Worm (Caenorhabditis elegans): ENCODE data around the gene F52H2.5.

Gene F52H2.5

DNA sequence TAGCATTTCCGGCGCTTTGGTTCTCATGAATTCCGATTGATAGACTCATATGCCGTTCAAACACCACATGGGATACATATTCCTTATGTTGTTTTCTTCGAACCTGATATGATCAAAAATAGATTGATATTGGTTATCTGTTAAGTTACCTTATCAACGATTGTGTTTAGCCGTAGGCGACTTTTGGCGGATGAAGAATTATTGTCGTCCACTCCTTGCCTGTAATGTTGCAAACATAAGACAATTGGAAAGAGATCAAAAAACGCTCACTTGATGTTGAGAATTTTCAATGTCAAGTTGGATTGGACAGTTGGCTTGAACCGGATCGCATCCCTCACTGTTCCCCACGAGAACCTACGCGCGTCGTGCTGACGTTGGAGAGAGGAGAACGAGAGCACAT, 7.9 kb upstream of the F52H2.5 start:
- TF ChIP-seq snpc-4 (tag; optimal IDR thresholded peaks at IDR 0.05) (no peak), flh-1 (GFP tag; optimal IDR thresholded peaks at IDR 0.05) (no peak), nhr-237 (tag; optimal IDR thresholded peaks at IDR 0.05) (no peak), bed-3 (GFP tag; optimal IDR thresholded peaks at IDR 0.05) (no peak), unc-62 (GFP tag; optimal IDR thresholded peaks at IDR 0.05) (no peak), zip-8 (tag; optimal IDR thresholded peaks at IDR 0.05) (no peak), pha-4 (tag; optimal IDR thresholded peaks at IDR 0.05) (no peak), unc-39 (tag; optimal IDR thresholded peaks at IDR 0.05) (no peak), tbx-8 (GFP tag; optimal IDR thresholded peaks at IDR 0.05) (no peak), elt-1 (tag; optimal IDR thresholded peaks at IDR 0.05; ENCODE audit: borderline replicate concordance, insufficient read depth) (no peak)

DNA sequence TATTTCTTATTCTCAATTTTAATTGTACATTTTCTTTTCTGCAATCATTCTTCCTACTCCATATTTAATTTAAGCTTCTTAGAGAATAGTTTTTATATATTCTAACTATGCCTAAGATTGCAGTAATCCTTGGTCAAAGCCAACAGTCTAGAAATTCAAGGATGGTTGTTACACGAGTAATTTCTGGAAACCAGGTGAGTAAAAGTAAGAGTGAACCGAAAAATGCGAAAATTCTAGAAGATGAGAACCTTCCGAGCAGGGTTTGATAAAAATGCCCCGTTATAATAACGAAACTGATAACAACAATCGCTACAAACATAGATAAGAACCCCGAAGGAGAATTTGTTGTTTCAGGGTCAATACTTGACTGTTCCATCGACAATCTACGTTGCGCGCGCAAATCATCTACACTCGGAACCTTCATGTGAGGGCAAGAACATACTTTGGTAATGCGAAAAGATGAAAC, 5.5 kb upstream of the F52H2.5 start, which contains the start of gene F52H2.15:
TSS of gene F52H2.15 (plus strand) at position 51 of the 466 bp plus-strand sequence.
- TF ChIP-seq unc-120 (tag; optimal IDR thresholded peaks at IDR 0.05; ENCODE audit: poor library complexity, severe bottlenecking) (no peak), lin-32 (GFP tag; optimal IDR thresholded peaks at IDR 0.05) (no peak), mep-1 (tag; optimal IDR thresholded peaks at IDR 0.05) (no peak), unc-39 (tag; optimal IDR thresholded peaks at IDR 0.05) (no peak), bed-3 (GFP tag; optimal IDR thresholded peaks at IDR 0.05) (no peak), drap-1 (GFP tag; optimal IDR thresholded peaks at IDR 0.05) (no peak), ces-1 (GFP tag; optimal IDR thresholded peaks at IDR 0.05) (no peak), zip-8 (tag; optimal IDR thresholded peaks at IDR 0.05) (no peak), elt-1 (tag; optimal IDR thresholded peaks at IDR 0.05; ENCODE audit: borderline replicate concordance, insufficient read depth) (no peak), nhr-2 (tag; optimal IDR thresholded peaks at IDR 0.05) (no peak), ceh-39 (tag; optimal IDR thresholded peaks at IDR 0.05) (no peak), flh-1 (GFP tag; optimal IDR thresholded peaks at IDR 0.05) (no peak), blmp-1 (tag; optimal IDR thresholded peaks at IDR 0.05) (no peak), ceh-83 (GFP tag; optimal IDR thresholded peaks at IDR 0.05) (no peak), elt-3 (tag; optimal IDR thresholded peaks at IDR 0.05) (no peak), mls-2 (tag; optimal IDR thresholded peaks at IDR 0.05) (no peak), hlh-1 (tag; optimal IDR thresholded peaks at IDR 0.05) (no peak)

DNA sequence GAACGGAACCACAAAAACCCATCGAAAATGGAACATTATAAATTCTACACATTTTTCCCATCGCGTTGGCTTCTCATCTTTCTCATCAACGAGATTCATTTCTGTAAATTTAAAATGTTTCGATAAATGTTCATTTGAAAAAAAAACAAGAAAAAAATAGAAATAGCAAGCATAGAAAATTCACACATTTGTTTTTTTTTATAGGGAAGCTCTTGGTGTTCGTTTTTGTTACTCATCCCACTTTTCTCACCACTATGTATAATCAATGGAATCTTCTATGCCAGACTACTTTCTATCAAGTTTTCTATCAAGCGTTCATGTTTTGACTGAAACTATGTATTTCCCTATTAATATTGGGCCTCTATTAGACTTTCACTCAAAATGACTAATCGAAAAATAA, 4.2 kb upstream of the F52H2.5 start, which contains the start of gene dhcr-24:
TSS of gene dhcr-24 (minus strand) at position 101 of the 400 bp plus-strand sequence.
- TF ChIP-seq ztf-11 (tag; optimal IDR thresholded peaks at IDR 0.05) (no peak), ceh-43 (GFP tag; optimal IDR thresholded peaks at IDR 0.05) (no peak), mep-1 (tag; optimal IDR thresholded peaks at IDR 0.05) (no peak), bed-3 (GFP tag; optimal IDR thresholded peaks at IDR 0.05) (no peak)

DNA sequence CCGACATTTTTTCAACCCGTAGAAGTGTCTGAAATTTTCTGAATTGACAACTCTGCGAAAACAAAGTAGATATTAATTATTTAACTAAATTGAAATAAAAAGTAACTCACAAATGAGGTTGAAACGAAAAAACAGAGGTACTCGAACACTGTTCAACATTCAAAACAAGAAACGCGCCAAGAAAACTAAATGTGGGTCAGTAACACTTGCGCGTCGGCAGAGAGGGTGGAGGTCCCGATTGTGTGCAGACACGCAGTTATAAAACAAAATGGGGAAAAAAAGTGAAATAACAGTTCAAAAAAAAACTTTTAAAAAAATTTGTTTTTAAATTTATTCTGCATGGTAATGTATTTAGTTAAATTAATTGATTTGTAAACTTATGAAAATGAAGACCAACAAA, 480 bp downstream of the F52H2.5 start:
- TF ChIP-seq hlh-1 (tag; optimal IDR thresholded peaks at IDR 0.05) (peak; percentile 33), cnd-1 (tag; optimal IDR thresholded peaks at IDR 0.05) (no peak)

DNA sequence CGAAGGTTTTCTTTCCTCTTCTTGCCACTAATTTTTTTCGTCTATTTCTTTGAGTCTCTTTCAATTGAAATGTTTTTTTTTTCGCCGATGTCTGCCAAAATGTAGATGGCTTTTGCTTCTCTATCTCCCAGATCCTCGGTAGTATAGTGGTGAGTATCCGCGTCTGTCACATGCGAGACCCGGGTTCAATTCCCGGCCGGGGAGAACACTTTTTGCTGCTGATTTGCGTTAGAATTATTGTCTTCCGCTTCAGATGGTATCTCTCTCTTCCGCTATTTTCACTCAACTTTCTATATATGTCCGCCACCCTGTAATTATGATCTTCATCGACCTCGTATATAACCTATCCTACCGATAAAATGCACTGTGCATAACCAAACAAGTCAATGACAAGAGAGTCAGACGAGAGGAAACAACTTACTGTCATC, 6.4 kb downstream of the F52H2.5 start:
- TF ChIP-seq lsy-2 (tag; optimal IDR thresholded peaks at IDR 0.05), result no peak
- peak; percentile 17 for TF ChIP-seq cnd-1 (tag; optimal IDR thresholded peaks at IDR 0.05)
- no peak for TF ChIP-seq M03D4.4 (tag; optimal IDR thresholded peaks at IDR 0.05)
- peak; percentile 22 for TF ChIP-seq ces-1 (GFP tag; optimal IDR thresholded peaks at IDR 0.05)
- TF ChIP-seq lin-32 (GFP tag; optimal IDR thresholded peaks at IDR 0.05), result no peak
- no peak for TF ChIP-seq hlh-1 (tag; optimal IDR thresholded peaks at IDR 0.05)
- TF ChIP-seq unc-39 (tag; optimal IDR thresholded peaks at IDR 0.05), result no peak
- TF ChIP-seq bed-3 (GFP tag; optimal IDR thresholded peaks at IDR 0.05), result peak; percentile 36
- peak; percentile 61 for TF ChIP-seq drap-1 (GFP tag; optimal IDR thresholded peaks at IDR 0.05)
- TF ChIP-seq ceh-39 (tag; optimal IDR thresholded peaks at IDR 0.05), result no peak
- no peak for TF ChIP-seq zip-8 (tag; optimal IDR thresholded peaks at IDR 0.05)
- peak; percentile 25 for TF ChIP-seq mep-1 (tag; optimal IDR thresholded peaks at IDR 0.05)
- peak; percentile 67 for TF ChIP-seq mls-2 (tag; optimal IDR thresholded peaks at IDR 0.05)
- peak; percentile 40 for TF ChIP-seq ceh-83 (GFP tag; optimal IDR thresholded peaks at IDR 0.05)
- TF ChIP-seq nhr-28 (tag; optimal IDR thresholded peaks at IDR 0.05), result no peak
- no peak for TF ChIP-seq snpc-4 (tag; optimal IDR thresholded peaks at IDR 0.05)
- peak; percentile 12 for TF ChIP-seq nhr-237 (tag; optimal IDR thresholded peaks at IDR 0.05)
- TF ChIP-seq flh-1 (GFP tag; optimal IDR thresholded peaks at IDR 0.05), result peak; percentile 11
- TF ChIP-seq blmp-1 (tag; optimal IDR thresholded peaks at IDR 0.05), result peak; percentile 61
- TF ChIP-seq tbx-8 (GFP tag; optimal IDR thresholded peaks at IDR 0.05), result no peak
- TF ChIP-seq ceh-43 (GFP tag; optimal IDR thresholded peaks at IDR 0.05), result peak; percentile 48
- peak; percentile 29 for TF ChIP-seq unc-62 (GFP tag; optimal IDR thresholded peaks at IDR 0.05)
- no peak for TF ChIP-seq nhr-12 (tag; optimal IDR thresholded peaks at IDR 0.05)
- TF ChIP-seq nhr-76 (tag; optimal IDR thresholded peaks at IDR 0.05), result no peak
- no peak for TF ChIP-seq elt-3 (tag; optimal IDR thresholded peaks at IDR 0.05)
- TF ChIP-seq sptf-1 (tag; optimal IDR thresholded peaks at IDR 0.05), result peak; percentile 80
- TF ChIP-seq ztf-11 (tag; optimal IDR thresholded peaks at IDR 0.05), result no peak
- peak; percentile 62 for TF ChIP-seq unc-120 (tag; optimal IDR thresholded peaks at IDR 0.05; ENCODE audit: poor library complexity, severe bottlenecking)
- TF ChIP-seq ham-2 (GFP tag; optimal IDR thresholded peaks at IDR 0.05), result peak; percentile 73
- TF ChIP-seq lin-13 (tag; optimal IDR thresholded peaks at IDR 0.05), result no peak
- TF ChIP-seq pha-4 (tag; optimal IDR thresholded peaks at IDR 0.05), result no peak
- no peak for TF ChIP-seq mab-5 (tag; optimal IDR thresholded peaks at IDR 0.05)
- TF ChIP-seq nhr-2 (tag; optimal IDR thresholded peaks at IDR 0.05), result peak; percentile 72
- peak; percentile 18 for TF ChIP-seq sem-2 (GFP tag; optimal IDR thresholded peaks at IDR 0.05)
- TF ChIP-seq elt-1 (tag; optimal IDR thresholded peaks at IDR 0.05; ENCODE audit: borderline replicate concordance, insufficient read depth), result no peak
